Worm (Caenorhabditis elegans) whole organism, L4 larva: Measurements from ENCODE around the gene K11H3.2.

Source experiments
- R02D3.7 ChIP-seq: fragments of 150-350 bp; sonication (generic microtip); optimal IDR thresholded peaks from 3 replicates; lab custom pipeline; 2014; ENCODE audit warnings: missing biosample characterization, missing genetic modification characterization
- T26A8.4 ChIP-seq: fragments of 200-800 bp; sonication (Bioruptor generic); IDR thresholded peaks from 2 replicates; pipeline ENCODE4 v1.3.6; 2022; ENCODE audit warnings: missing genetic modification characterization, missing compliant biosample characterization
- Y105C5A.15 ChIP-seq: fragments of 200-800 bp; sonication (Bioruptor generic); IDR thresholded peaks from 2 replicates; pipeline ENCODE4 v1.3.6; 2022; ENCODE audit warnings: missing genetic modification characterization, missing compliant biosample characterization
- Y75B8A.6 ChIP-seq: fragments of 200-800 bp; sonication (Bioruptor generic); IDR thresholded peaks from 2 replicates; pipeline ENCODE4 v1.3.6; 2022; ENCODE audit warnings: missing genetic modification reagents, missing genetic modification characterization, missing compliant biosample characterization
- ZK337.2 ChIP-seq: fragments of 200-800 bp; sonication (Bioruptor generic); IDR thresholded peaks from 2 replicates; pipeline ENCODE4 v1.3.6; 2022; ENCODE audit warnings: missing genetic modification reagents, missing genetic modification characterization, missing compliant biosample characterization
- ceh-32 ChIP-seq: sonication (generic microtip); optimal IDR thresholded peaks from 2 replicates; lab custom pipeline; 2016; ENCODE audit warnings: mild to moderate bottlenecking, missing genetic modification characterization, missing compliant biosample characterization; ENCODE audit not compliant: poor library complexity
- ceh-44 ChIP-seq: fragments of 200-800 bp; sonication (Bioruptor generic); IDR thresholded peaks from 2 replicates; pipeline ENCODE4 v1.3.6; 2022; ENCODE audit warnings: missing genetic modification reagents, missing genetic modification characterization, missing compliant biosample characterization
- ceh-62 ChIP-seq: sonication (generic microtip); optimal IDR thresholded peaks from 2 replicates; lab custom pipeline; 2017; ENCODE audit warnings: missing biosample characterization, missing genetic modification characterization
- daf-16 ChIP-seq, 3 experiments: sonication (generic microtip); optimal IDR thresholded peaks; 2 replicates each; lab custom pipeline; 2016 to 2017; ENCODE audit warnings: missing genetic modification characterization in 3 of 3, missing genetic modification reagents in 3 of 3, mild to moderate bottlenecking in 2 of 3, missing compliant biosample characterization in 2 of 3, missing biosample characterization in 1 of 3, moderate library complexity in 1 of 3
- dmd-6 ChIP-seq: fragments of 200-800 bp; sonication (Bioruptor generic); IDR thresholded peaks from 2 replicates; pipeline ENCODE4 v1.3.6; 2022; ENCODE audit warnings: missing genetic modification reagents, missing genetic modification characterization, missing compliant biosample characterization
- dmd-9 ChIP-seq: fragments of 200-800 bp; sonication (Bioruptor generic); IDR thresholded peaks from 2 replicates; pipeline ENCODE4 v1.3.6; 2022; ENCODE audit warnings: missing genetic modification reagents, missing genetic modification characterization, missing compliant biosample characterization
- dve-1 ChIP-seq: sonication (generic microtip); optimal IDR thresholded peaks from 2 replicates; lab custom pipeline; 2017; ENCODE audit warnings: antibody characterized with exemption, mild to moderate bottlenecking, missing genetic modification characterization, missing compliant biosample characterization; ENCODE audit not compliant: insufficient read depth
- egl-27 ChIP-seq: sonication (generic microtip); optimal IDR thresholded peaks from 3 replicates; lab custom pipeline; 2017; ENCODE audit warnings: missing biosample characterization, missing genetic modification reagents, missing genetic modification characterization
- fkh-10 ChIP-seq: fragments of 150-350 bp; optimal IDR thresholded peaks from 2 replicates; lab custom pipeline; 2014; ENCODE audit warnings: missing biosample characterization, missing genetic modification reagents, missing genetic modification characterization
- fos-1 ChIP-seq: fragments of 150-350 bp; optimal IDR thresholded peaks from 2 replicates; lab custom pipeline; 2014; ENCODE audit warnings: missing biosample characterization, missing genetic modification characterization
- hlh-11 ChIP-seq: fragments of 200-800 bp; sonication (Bioruptor generic); optimal IDR thresholded peaks from 2 replicates; lab custom pipeline; 2018; ENCODE audit warnings: mild to moderate bottlenecking, missing genetic modification characterization, missing compliant biosample characterization
- hlh-30 ChIP-seq: sonication (generic microtip); optimal IDR thresholded peaks from 2 replicates; lab custom pipeline; 2017; ENCODE audit warnings: antibody characterized with exemption, mild to moderate bottlenecking, missing genetic modification characterization, missing compliant biosample characterization; ENCODE audit not compliant: insufficient read depth
- lim-7 ChIP-seq: fragments of 200-800 bp; sonication (Bioruptor generic); IDR thresholded peaks from 2 replicates; pipeline ENCODE4 v1.3.6; 2022; ENCODE audit warnings: missing genetic modification characterization, missing compliant biosample characterization
- lin-29 ChIP-seq: fragments of 200-800 bp; sonication (Bioruptor generic); IDR thresholded peaks from 2 replicates; pipeline ENCODE4 v1.3.6; 2022; ENCODE audit warnings: missing genetic modification reagents, missing genetic modification characterization, missing compliant biosample characterization
- lin-39 ChIP-seq: fragments of 150-350 bp; optimal IDR thresholded peaks from 2 replicates; lab custom pipeline; 2014; ENCODE audit warnings: missing biosample characterization, missing genetic modification reagents, missing genetic modification characterization
- lir-3 ChIP-seq: sonication (generic microtip); optimal IDR thresholded peaks from 2 replicates; lab custom pipeline; 2016; ENCODE audit warnings: mild to moderate bottlenecking, missing genetic modification characterization, missing compliant biosample characterization
- lsy-2 ChIP-seq, 2 experiments: fragments of 150-350 bp in 1 of 2; sonication (generic microtip) in 1 of 2; optimal IDR thresholded peaks; 2 replicates each; lab custom pipeline; 2014 to 2017; ENCODE audit warnings: missing biosample characterization in 2 of 2, missing genetic modification characterization in 2 of 2
- mdl-1 ChIP-seq, 2 experiments: fragments of 150-350 bp in 1 of 2; sonication (generic microtip) in 1 of 2; optimal IDR thresholded peaks; 2 replicates each; lab custom pipeline; 2014 to 2017; ENCODE audit warnings: missing biosample characterization in 2 of 2, missing genetic modification characterization in 2 of 2
- mxl-2 ChIP-seq: fragments of 200-800 bp; sonication (Bioruptor generic); conservative IDR thresholded peaks from 2 replicates; pipeline ENCODE4 v1.3.6; 2022; ENCODE audit warnings: missing genetic modification reagents, missing genetic modification characterization, missing compliant biosample characterization
- mxl-3 ChIP-seq: fragments of 200-800 bp; sonication (Bioruptor generic); optimal IDR thresholded peaks from 2 replicates; lab custom pipeline; 2018; ENCODE audit warnings: mild to moderate bottlenecking, missing genetic modification characterization, missing compliant biosample characterization
- nhr-111 ChIP-seq: fragments of 200-800 bp; sonication (Bioruptor generic); optimal IDR thresholded peaks from 2 replicates; lab custom pipeline; 2018; ENCODE audit warnings: mild to moderate bottlenecking, missing genetic modification characterization, missing compliant biosample characterization
- nhr-28 ChIP-seq: fragments of 150-350 bp; optimal IDR thresholded peaks from 2 replicates; lab custom pipeline; 2014; ENCODE audit warnings: missing biosample characterization, missing genetic modification characterization
- nhr-42 ChIP-seq: fragments of 200-800 bp; sonication (Bioruptor generic); IDR thresholded peaks from 2 replicates; pipeline ENCODE4 v1.3.6; 2022; ENCODE audit warnings: missing genetic modification characterization, missing compliant biosample characterization
- nhr-48 ChIP-seq: sonication (generic microtip); optimal IDR thresholded peaks from 2 replicates; lab custom pipeline; 2016; ENCODE audit warnings: mild to moderate bottlenecking, missing genetic modification characterization, missing compliant biosample characterization
- php-3 ChIP-seq: fragments of 200-800 bp; sonication (Bioruptor generic); IDR thresholded peaks from 2 replicates; pipeline ENCODE4 v1.3.6; 2022; ENCODE audit warnings: missing genetic modification reagents, missing genetic modification characterization, missing compliant biosample characterization
- pqm-1 ChIP-seq: sonication (generic microtip); optimal IDR thresholded peaks from 2 replicates; lab custom pipeline; 2017; ENCODE audit warnings: missing biosample characterization, missing genetic modification characterization
- unc-62 ChIP-seq, 3 experiments: fragments of 150-350 bp in 1 of 3; sonication (generic microtip); optimal IDR thresholded peaks in 2 of 3; peaks in 1 of 3; 1 replicate in 1 of 3; 2 replicates in 2 of 3; lab custom pipeline; 2014 to 2017; ENCODE audit warnings: missing biosample characterization in 3 of 3, missing genetic modification characterization in 3 of 3, missing genetic modification reagents in 3 of 3, missing genotype in 1 of 3
- vab-7 ChIP-seq: fragments of 200-800 bp; sonication (Bioruptor generic); IDR thresholded peaks from 2 replicates; pipeline ENCODE4 v1.3.6; 2022; ENCODE audit warnings: missing genetic modification reagents, missing genetic modification characterization, missing compliant biosample characterization
- zag-1 ChIP-seq: fragments of 150-350 bp; optimal IDR thresholded peaks from 2 replicates; lab custom pipeline; 2014; ENCODE audit warnings: missing biosample characterization, missing genetic modification characterization
- zfp-2 ChIP-seq: sonication (generic microtip); optimal IDR thresholded peaks from 2 replicates; lab custom pipeline; 2016; ENCODE audit warnings: mild to moderate bottlenecking, missing genetic modification characterization, missing compliant biosample characterization
- zfp-3 ChIP-seq: fragments of 200-800 bp; sonication (Bioruptor generic); conservative IDR thresholded peaks from 2 replicates; pipeline ENCODE4 v1.3.6; 2022; ENCODE audit warnings: missing genetic modification reagents, missing genetic modification characterization, missing compliant biosample characterization
- ztf-7 ChIP-seq: fragments of 150-350 bp; optimal IDR thresholded peaks from 2 replicates; lab custom pipeline; 2014; ENCODE audit warnings: missing biosample characterization, missing genetic modification characterization

Gene K11H3.2

DNA sequence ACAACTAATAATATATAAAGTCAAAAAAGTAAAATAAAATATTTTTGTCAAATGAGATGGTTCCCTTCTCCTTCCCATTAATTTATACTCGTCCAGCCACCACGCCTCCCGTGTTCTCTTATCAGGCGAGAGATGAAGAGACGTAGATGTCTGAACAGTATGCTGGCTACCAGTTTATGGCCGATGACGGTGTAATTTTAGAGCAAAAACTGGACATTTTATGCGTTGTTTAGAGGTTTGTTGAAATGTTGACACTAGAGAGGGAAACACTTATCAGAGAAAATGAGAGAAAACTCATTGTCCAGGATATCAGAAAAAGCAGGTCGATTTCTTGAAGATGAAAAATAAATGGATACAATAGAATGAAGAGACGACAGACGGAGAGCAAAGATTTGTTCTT is 10.9 kb downstream of the K11H3.2 start (continued):
- TF ChIP-seq daf-16 (GFP tag; optimal IDR thresholded peaks at IDR 0.05; lab: Kevin White, UChicago) (no peak), daf-16 (tag; optimal IDR thresholded peaks at IDR 0.05; lab: Kevin White, UChicago) (peak; percentile 90), php-3 (peak; percentile 79), ceh-62 (tag; lab: Kevin White, UChicago) (no peak), mdl-1 (tag; optimal IDR thresholded peaks at IDR 0.05; lab: Kevin White, UChicago) (peak in 1 of 2 experiments; percentile 36), fkh-10 (GFP tag; lab: Kevin White, UChicago) (no peak), vab-7 (GFP tag; lab: Robert Waterston, UW) (no peak), nhr-42 (GFP tag; lab: Robert Waterston, UW) (no peak), hlh-11 (tag; lab: Kevin White, UChicago) (peak; percentile 54), nhr-28 (peak; percentile 27), lin-29 (GFP tag; lab: Robert Waterston, UW) (no peak), mxl-2 (GFP tag; lab: Robert Waterston, UW) (no peak), zfp-2 (no peak), mxl-3 (no peak), zfp-3 (GFP tag; lab: Robert Waterston, UW) (no peak), hlh-30 (tag; lab: Kevin White, UChicago) (peak; percentile 38), zag-1 (no peak)

DNA sequence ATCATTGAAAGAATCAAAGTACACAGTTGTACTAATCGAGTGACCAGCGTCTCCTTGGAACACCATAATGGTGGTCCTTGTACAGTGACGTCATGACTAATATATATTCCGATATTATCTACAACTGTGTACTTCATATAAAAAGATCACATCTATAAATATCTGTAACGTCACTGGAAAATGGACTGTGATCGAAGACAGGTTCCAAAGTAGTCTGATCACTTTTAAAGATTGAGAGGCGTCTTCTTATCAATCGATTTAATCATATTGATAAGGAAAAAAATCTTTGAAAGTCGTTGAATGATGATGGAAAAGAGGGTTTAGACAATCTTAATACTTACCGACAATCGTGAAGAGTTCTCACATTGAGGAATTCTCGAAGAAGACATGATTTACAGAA is 11.9 kb downstream of the K11H3.2 start:
- TF ChIP-seq ceh-32 (tag; lab: Kevin White, UChicago) (no peak), unc-62 (GFP tag; optimal IDR thresholded peaks at IDR 0.05 in 1 of 2; lab: Kevin White, UChicago) (peak in 1 of 2 experiments; percentile 38), unc-62 (tag; optimal IDR thresholded peaks at IDR 0.05; lab: Kevin White, UChicago) (no peak), lsy-2 (tag; optimal IDR thresholded peaks at IDR 0.05; lab: Kevin White, UChicago) (no peak), dmd-6 (GFP tag; lab: Robert Waterston, UW) (peak; percentile 12; the same call in 1 of the 2 replicates), zag-1 (no peak), vab-7 (GFP tag; lab: Robert Waterston, UW) (no peak), nhr-48 (tag; lab: Kevin White, UChicago) (peak; percentile 32), hlh-11 (tag; lab: Kevin White, UChicago) (peak; percentile 27), fos-1 (tag; lab: Kevin White, UChicago) (no peak), lim-7 (GFP tag; lab: Robert Waterston, UW) (no peak), ceh-44 (GFP tag; lab: Robert Waterston, UW) (no peak), dve-1 (tag; lab: Kevin White, UChicago) (peak; percentile 61), egl-27 (tag; lab: Kevin White, UChicago) (no peak), ztf-7 (tag; lab: Kevin White, UChicago) (no peak), nhr-111 (GFP tag; lab: Kevin White, UChicago) (no peak), pqm-1 (peak; percentile 38), daf-16 (GFP tag; optimal IDR thresholded peaks at IDR 0.05; lab: Kevin White, UChicago) (no peak), daf-16 (tag; optimal IDR thresholded peaks at IDR 0.05; lab: Kevin White, UChicago) (peak; percentile 36), ZK337.2 (GFP tag; lab: Robert Waterston, UW) (no peak), lir-3 (no peak), dmd-9 (no peak), Y105C5A.15 (GFP tag; lab: Robert Waterston, UW) (no peak), R02D3.7 (tag; lab: Kevin White, UChicago) (no peak), T26A8.4 (GFP tag; lab: Robert Waterston, UW) (no peak), lin-39 (no peak), Y75B8A.6 (GFP tag; lab: Robert Waterston, UW) (no peak)
